Worm (Caenorhabditis elegans) whole organism, dauer: Measurements from ENCODE around the gene sre-31.

Experiments used
- unc-62 ChIP-seq: sonication (generic microtip); optimal IDR thresholded peaks from 2 replicates; lab custom pipeline; 2017; ENCODE audit warnings: missing biosample characterization, missing genetic modification reagents, missing genetic modification characterization

Gene sre-31

DNA sequence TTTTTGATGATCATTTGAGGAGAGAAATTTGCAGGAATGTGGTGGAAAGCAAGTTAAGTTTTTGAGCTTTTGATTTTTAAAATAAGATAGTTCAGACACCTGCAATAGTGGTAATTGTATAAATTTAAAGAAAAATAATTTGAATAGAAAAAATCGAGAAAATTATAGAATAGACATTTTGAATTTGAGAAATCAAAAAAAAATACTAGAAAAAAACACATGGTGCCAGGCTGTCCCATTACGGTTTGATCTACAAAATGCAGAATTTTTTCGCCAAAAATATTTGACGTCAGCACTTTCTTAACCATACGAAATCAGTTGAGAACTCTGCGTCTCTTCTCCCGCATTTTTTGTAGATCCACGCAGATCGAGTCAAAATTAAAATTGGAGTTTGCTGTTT is 8.9 kb upstream of the sre-31 start, which contains the start of gene sre-27:
Gene sre-27 (minus strand): TSS at position 101 of the 400 bp plus-strand sequence.
- TF ChIP-seq unc-62 (GFP tag; lab: Kevin White, UChicago) = no peak

DNA sequence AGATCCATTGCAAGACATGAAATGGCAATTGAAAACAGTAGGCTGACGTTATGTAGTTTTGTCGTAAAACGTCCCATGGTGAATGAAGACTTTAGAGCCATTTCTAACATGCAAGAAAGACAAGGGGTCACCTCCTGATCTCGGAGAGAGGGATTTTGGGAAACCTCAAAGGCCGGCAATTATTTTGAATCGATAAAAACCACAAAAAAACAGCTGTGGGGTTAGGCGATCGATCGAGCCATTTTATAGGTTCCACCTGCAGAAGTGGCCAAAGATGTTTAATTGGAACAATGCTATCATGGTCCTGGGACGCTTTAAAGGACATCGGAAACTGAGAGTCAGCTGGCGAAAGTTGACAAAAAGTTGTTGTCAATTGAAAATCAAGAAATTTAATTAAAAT is 6.2 kb upstream of the sre-31 start, which contains the start of gene Y57A10C.11:
Gene Y57A10C.11 (minus strand): TSS at position 101 of the 400 bp plus-strand sequence.
- no peak for TF ChIP-seq unc-62 (GFP tag; lab: Kevin White, UChicago)

DNA sequence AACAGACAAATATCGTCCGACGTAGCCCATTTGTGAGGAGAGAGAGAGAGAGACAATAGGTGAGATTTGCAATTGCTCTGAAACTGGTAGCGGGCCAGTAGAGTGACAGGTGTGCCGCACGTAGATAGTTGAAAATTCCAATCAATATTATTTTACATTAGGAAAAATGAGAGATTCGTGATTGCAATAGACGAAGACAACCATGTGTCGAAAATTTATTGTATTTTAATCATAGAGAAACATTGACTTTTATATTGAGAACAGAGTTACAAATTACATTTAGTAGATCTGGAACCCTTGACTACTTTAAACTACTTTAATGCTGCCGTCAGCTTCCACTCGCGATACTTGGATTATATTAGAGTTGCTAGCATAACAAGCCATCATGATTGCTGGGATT is 3.8 kb upstream of the sre-31 start, which contains the start of gene Y57A10C.1:
Gene Y57A10C.1 (minus strand): TSS at position 101 of the 400 bp plus-strand sequence.
- no peak for TF ChIP-seq unc-62 (GFP tag; lab: Kevin White, UChicago)

- no peak for TF ChIP-seq unc-62 (GFP tag; lab: Kevin White, UChicago)
Observed at ce11 chrII:12410107-12410506, 1.5 kb upstream of the sre-31 start, which contains the start of gene F57G9.3. Gene F57G9.3 (minus strand): TSS chrII:12410207.

DNA sequence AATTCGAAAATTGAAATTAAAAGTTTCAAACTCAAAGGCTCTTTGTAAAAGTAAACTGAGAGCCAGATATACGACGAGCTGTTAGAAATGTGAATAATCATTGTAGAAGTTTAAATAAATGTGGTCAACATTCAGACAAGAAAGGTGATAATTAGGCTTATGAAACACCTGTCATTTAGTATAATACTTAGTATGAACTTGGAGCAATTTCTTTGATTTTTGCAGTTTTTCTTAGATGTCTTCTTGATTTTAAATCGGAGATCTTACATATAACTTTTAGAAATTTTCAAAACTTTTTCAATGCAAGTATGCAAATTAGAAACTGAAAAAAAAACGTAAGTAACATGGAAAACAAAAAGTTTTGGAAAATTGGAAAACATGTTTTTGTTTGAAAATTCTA is 2.2 kb downstream of the sre-31 start, which contains the start of gene sre-30:
Gene sre-30 (minus strand): TSS at position 101 of the 400 bp plus-strand sequence.
- no peak for TF ChIP-seq unc-62 (GFP tag; lab: Kevin White, UChicago)

- no peak for TF ChIP-seq unc-62 (GFP tag; lab: Kevin White, UChicago)
Observed at ce11 chrII:12401791-12402190, 6.8 kb downstream of the sre-31 start, which contains the start of gene sre-29. Gene sre-29 (minus strand): TSS chrII:12401891.

ce11 chrII:12397656-12398055 is 11.0 kb downstream of the sre-31 start, which contains the start of gene F57G9.7:
Gene F57G9.7 (minus strand): TSS chrII:12397756.
- no peak for TF ChIP-seq unc-62 (GFP tag; lab: Kevin White, UChicago)

DNA sequence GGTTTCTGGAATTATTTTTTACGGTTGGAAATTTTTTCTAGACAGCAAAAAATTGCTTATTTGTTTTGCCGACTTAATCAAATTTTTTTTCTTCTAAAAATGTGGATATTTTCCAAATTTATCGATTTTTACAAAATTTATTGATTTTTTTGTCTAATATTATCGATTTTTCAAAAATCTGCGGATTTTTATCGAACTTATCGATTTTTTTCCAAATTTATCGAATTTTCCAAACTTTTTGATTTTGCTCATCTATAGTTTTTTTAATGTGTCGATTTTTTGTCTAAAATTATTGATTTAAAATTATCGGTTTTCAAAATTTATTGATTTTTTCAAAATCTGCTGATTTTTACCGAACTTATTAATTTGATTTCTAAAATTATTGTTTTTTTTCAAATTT is 14.5 kb downstream of the sre-31 start:
- TF ChIP-seq unc-62 (GFP tag; lab: Kevin White, UChicago) = no peak

ce11 chrII:12393690-12394089 is 14.9 kb downstream of the sre-31 start, which contains the start of gene Y57A10B.7:
Gene Y57A10B.7 (minus strand): TSS chrII:12393790.
- TF ChIP-seq unc-62 (GFP tag; lab: Kevin White, UChicago) = no peak

ce11 chrII:12389783-12390182 is 18.8 kb downstream of the sre-31 start, which contains the start of gene Y57A10B.6:
Gene Y57A10B.6 (plus strand): TSS chrII:12390083.
- no peak for TF ChIP-seq unc-62 (GFP tag; lab: Kevin White, UChicago)

DNA sequence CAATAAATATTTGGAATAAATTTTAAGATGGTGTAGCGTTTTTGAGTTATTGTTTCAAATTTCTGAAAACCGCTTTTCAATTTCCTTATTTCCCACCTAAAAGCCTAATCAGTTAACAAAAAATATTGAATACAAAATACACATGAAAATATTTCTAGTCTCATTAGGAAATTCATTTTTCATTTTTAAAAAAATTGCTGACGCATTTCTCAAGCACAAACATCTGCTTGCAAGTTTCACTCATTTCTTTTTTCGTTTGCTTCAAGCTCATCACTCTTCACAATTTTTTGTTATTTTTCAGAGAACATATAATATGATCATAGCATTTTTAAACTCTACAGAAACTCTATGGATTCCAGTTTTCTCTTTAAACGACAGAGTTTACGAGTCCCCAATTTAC is 20.6 kb downstream of the sre-31 start, which contains the start of gene sre-41:
Gene sre-41 (plus strand): TSS at position 301 of the 400 bp plus-strand sequence.
- TF ChIP-seq unc-62 (GFP tag; lab: Kevin White, UChicago) = no peak

- no peak for TF ChIP-seq unc-62 (GFP tag; lab: Kevin White, UChicago)
Observed at ce11 chrII:12387487-12387886, 21.1 kb downstream of the sre-31 start.

DNA sequence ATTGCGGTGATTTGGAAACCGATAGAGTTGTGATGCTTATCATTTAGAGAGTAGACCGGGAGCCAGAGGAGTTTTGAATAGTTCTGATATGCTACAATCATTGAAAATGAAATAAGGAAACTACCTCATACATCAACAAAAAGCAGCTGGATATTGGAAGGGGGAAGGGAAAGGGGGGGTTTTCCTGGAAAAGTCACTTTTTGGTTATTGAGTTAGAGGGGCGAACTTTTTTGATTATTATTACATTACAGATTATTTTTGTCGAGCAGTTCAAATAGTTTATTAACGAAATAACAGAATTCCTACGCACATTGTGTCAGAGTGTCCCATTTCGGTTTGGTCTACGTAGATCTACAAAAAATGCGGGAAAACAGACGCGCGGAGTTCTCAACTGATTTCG is 21.8 kb downstream of the sre-31 start, which contains the start of gene sre-42:
Gene sre-42 (minus strand): TSS at position 101 of the 400 bp plus-strand sequence.
- no peak for TF ChIP-seq unc-62 (GFP tag; lab: Kevin White, UChicago)

DNA sequence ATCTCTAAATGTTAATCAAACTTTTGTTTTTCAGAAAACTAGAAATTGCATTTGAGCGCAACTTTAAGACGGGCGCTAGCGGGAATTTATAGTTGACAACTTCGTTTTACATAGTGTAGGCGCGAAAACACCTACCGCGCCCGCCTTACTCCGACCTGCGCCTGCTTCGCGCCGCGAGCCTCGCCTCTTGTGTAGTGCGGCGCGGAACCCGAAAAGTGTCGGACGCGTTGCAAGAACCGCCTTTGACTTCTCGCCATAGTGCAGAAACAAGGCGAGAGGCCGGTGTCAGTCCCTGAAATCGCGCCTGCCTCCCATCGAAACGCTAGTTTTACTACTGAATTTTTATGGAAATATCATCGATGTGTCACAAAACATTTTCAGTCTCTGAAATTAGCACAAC is 22.8 kb downstream of the sre-31 start:
- TF ChIP-seq unc-62 (GFP tag; lab: Kevin White, UChicago) = no peak

DNA sequence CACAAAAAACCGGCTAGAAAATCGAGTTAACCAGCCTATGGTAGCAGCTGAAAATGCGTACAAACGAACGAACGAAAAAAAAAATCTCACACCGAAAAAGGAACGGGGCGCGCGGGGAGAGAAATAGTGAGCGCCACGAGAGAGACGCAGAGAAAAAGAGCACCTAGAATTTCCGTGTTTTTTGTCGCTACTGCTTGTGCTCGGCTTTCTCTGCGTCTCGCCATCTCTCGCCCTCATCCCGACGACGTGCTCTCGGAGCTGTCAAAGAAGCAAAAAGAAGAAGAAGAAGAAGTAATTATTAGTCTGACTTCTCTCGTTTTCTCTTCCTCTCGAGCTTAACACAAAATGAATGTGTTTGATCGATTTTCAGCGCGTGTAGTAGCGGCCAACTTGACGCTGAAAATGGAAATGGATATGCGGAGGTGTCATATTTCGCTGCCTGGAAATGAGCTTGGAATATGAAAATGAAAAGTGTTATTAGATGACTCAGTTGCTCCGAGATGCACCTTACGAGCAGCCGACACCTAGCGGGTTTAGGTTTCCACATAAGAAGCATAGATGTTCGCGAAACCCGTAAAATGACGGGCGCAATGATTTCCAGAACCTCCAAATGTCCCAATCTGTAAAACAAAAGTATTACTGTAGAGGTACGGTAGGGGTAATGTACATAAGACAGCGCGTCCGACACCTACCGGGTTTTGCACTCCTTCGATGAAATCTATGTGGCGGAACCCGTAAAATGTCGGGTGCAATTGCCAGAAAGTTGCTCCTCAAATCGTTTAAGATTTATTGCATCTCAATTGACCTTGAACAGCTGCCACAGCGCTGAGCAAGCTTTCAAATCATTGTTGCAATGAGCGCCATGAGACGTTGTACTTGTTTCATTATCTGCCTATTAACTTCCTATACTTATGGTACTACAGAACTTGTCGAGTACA is 25.7 kb downstream of the sre-31 start, which contains the start of gene btb-14:
Gene btb-14 (plus strand): TSS at position 839 of the 938 bp plus-strand sequence.
- no peak for TF ChIP-seq unc-62 (GFP tag; lab: Kevin White, UChicago)

ce11 chrII:12380888-12381287 is 27.7 kb downstream of the sre-31 start:
- TF ChIP-seq unc-62 (GFP tag; lab: Kevin White, UChicago) = no peak
